Worm (Caenorhabditis elegans) whole organism, L2 larva: ENCODE data around the gene fbl-1.

Source experiments
- C34F6.9 ChIP-seq: fragments of 150-350 bp; optimal IDR thresholded peaks from 2 replicates; lab custom pipeline; 2014; ENCODE audit warnings: missing biosample characterization, missing genetic modification characterization
- F13H6.1 ChIP-seq: sonication (generic microtip); optimal IDR thresholded peaks from 2 replicates; lab custom pipeline; 2016; ENCODE audit warnings: missing genetic modification characterization, missing compliant biosample characterization
- R02D3.7 ChIP-seq: fragments of 150-350 bp; optimal IDR thresholded peaks from 2 replicates; lab custom pipeline; 2014; ENCODE audit warnings: missing biosample characterization, missing genetic modification characterization
- Y55F3AM.14 ChIP-seq: fragments of 200-800 bp; sonication (Bioruptor generic); optimal IDR thresholded peaks from 2 replicates; lab custom pipeline; 2018; ENCODE audit warnings: mild to moderate bottlenecking, missing genetic modification characterization, missing compliant biosample characterization
- ZK546.5 ChIP-seq: sonication (generic microtip); optimal IDR thresholded peaks from 2 replicates; lab custom pipeline; 2017; ENCODE audit warnings: missing biosample characterization, missing genetic modification characterization
- alr-1 ChIP-seq: fragments of 150-350 bp; optimal IDR thresholded peaks from 2 replicates; lab custom pipeline; 2014; ENCODE audit warnings: missing biosample characterization, missing genetic modification characterization
- aly-2 ChIP-seq: fragments of 150-350 bp; optimal IDR thresholded peaks from 2 replicates; lab custom pipeline; 2014; ENCODE audit warnings: missing biosample characterization, missing genetic modification characterization
- ama-1 ChIP-seq: fragments of 150-350 bp; optimal IDR thresholded peaks from 2 replicates; lab custom pipeline; 2018; ENCODE audit warnings: inconsistent platforms
- blmp-1 ChIP-seq: sonication (generic microtip); optimal IDR thresholded peaks from 2 replicates; lab custom pipeline; 2017; ENCODE audit warnings: missing genetic modification characterization, mild to moderate bottlenecking, missing compliant biosample characterization, antibody characterized with exemption, moderate library complexity; ENCODE audit not compliant: insufficient read depth
- ceh-16 ChIP-seq: fragments of 150-350 bp; optimal IDR thresholded peaks from 2 replicates; lab custom pipeline; 2014; ENCODE audit warnings: missing biosample characterization, missing genetic modification characterization
- ceh-82 ChIP-seq: fragments of 150-350 bp; optimal IDR thresholded peaks from 2 replicates; lab custom pipeline; 2014; ENCODE audit warnings: missing biosample characterization, missing genetic modification characterization
- crh-2 ChIP-seq: sonication (generic microtip); optimal IDR thresholded peaks from 2 replicates; lab custom pipeline; 2017; ENCODE audit warnings: missing biosample characterization, missing genetic modification characterization
- dmd-4 ChIP-seq: sonication (generic microtip); optimal IDR thresholded peaks from 2 replicates; lab custom pipeline; 2017; ENCODE audit warnings: missing biosample characterization, missing genetic modification characterization
- egl-27 ChIP-seq: sonication (generic microtip); optimal IDR thresholded peaks from 3 replicates; lab custom pipeline; 2017; ENCODE audit warnings: missing biosample characterization, missing genetic modification reagents, missing genetic modification characterization
- elt-1 ChIP-seq: fragments of 150-350 bp; optimal IDR thresholded peaks from 2 replicates; lab custom pipeline; 2014; ENCODE audit warnings: missing biosample characterization, missing genetic modification characterization
- elt-3 ChIP-seq: sonication (generic microtip); optimal IDR thresholded peaks from 2 replicates; lab custom pipeline; 2017; ENCODE audit warnings: missing biosample characterization, missing genetic modification characterization
- fos-1 ChIP-seq: fragments of 150-350 bp; optimal IDR thresholded peaks from 2 replicates; lab custom pipeline; 2014; ENCODE audit warnings: missing biosample characterization, missing genetic modification characterization
- gmeb-1 ChIP-seq: fragments of 150-350 bp; optimal IDR thresholded peaks from 2 replicates; lab custom pipeline; 2014; ENCODE audit warnings: missing biosample characterization, missing genetic modification characterization
- lin-11 ChIP-seq: fragments of 150-350 bp; sonication (generic microtip); optimal IDR thresholded peaks from 2 replicates; lab custom pipeline; 2014; ENCODE audit warnings: missing biosample characterization, missing genetic modification characterization, inconsistent platforms, mixed read lengths
- lin-13 ChIP-seq: fragments of 150-350 bp; optimal IDR thresholded peaks from 2 replicates; lab custom pipeline; 2014; ENCODE audit warnings: missing biosample characterization, missing genetic modification reagents, missing genetic modification characterization
- lin-39 ChIP-seq: fragments of 150-350 bp; optimal IDR thresholded peaks from 2 replicates; lab custom pipeline; 2014; ENCODE audit warnings: missing biosample characterization, missing genetic modification reagents, missing genetic modification characterization
- lsy-2 ChIP-seq, 2 experiments: fragments of 150-350 bp in 1 of 2; sonication (generic microtip) in 1 of 2; optimal IDR thresholded peaks; 2 replicates each; lab custom pipeline; 2014 to 2017; ENCODE audit warnings: missing biosample characterization in 2 of 2, missing genetic modification characterization in 2 of 2
- mab-5 ChIP-seq: fragments of 150-350 bp; optimal IDR thresholded peaks from 2 replicates; lab custom pipeline; 2014; ENCODE audit warnings: missing biosample characterization, missing genetic modification characterization
- mbf-1 ChIP-seq: sonication (generic microtip); optimal IDR thresholded peaks from 2 replicates; lab custom pipeline; 2017; ENCODE audit warnings: missing biosample characterization, missing genetic modification characterization
- mdl-1 ChIP-seq, 2 experiments: fragments of 150-350 bp in 1 of 2; sonication (generic microtip) in 1 of 2; optimal IDR thresholded peaks; 2 replicates each; lab custom pipeline; 2017; ENCODE audit warnings: missing biosample characterization in 2 of 2, missing genetic modification characterization in 2 of 2
- nhr-10 ChIP-seq: sonication (generic microtip); optimal IDR thresholded peaks from 2 replicates; lab custom pipeline; 2017; ENCODE audit warnings: missing biosample characterization, missing genetic modification characterization
- nhr-11 ChIP-seq: fragments of 150-350 bp; optimal IDR thresholded peaks from 2 replicates; lab custom pipeline; 2014; ENCODE audit warnings: missing biosample characterization, missing genetic modification characterization
- nhr-12 ChIP-seq: fragments of 150-350 bp; optimal IDR thresholded peaks from 2 replicates; lab custom pipeline; 2014; ENCODE audit warnings: missing biosample characterization, missing genetic modification characterization
- nhr-129 ChIP-seq: fragments of 150-350 bp; optimal IDR thresholded peaks from 2 replicates; lab custom pipeline; 2014; ENCODE audit warnings: missing biosample characterization, missing genetic modification characterization
- nhr-21 ChIP-seq: fragments of 150-350 bp; optimal IDR thresholded peaks from 2 replicates; lab custom pipeline; 2014; ENCODE audit warnings: missing biosample characterization, missing genetic modification characterization
- nhr-23 ChIP-seq: fragments of 150-350 bp; optimal IDR thresholded peaks from 2 replicates; lab custom pipeline; 2014; ENCODE audit warnings: missing biosample characterization, missing genetic modification reagents, missing genetic modification characterization
- nhr-237 ChIP-seq: fragments of 150-350 bp; optimal IDR thresholded peaks from 2 replicates; lab custom pipeline; 2014; ENCODE audit warnings: missing biosample characterization, missing genetic modification characterization
- nhr-25 ChIP-seq: fragments of 150-350 bp; sonication (generic microtip); optimal IDR thresholded peaks from 3 replicates; lab custom pipeline; 2014; ENCODE audit warnings: missing biosample characterization, missing genetic modification characterization
- nhr-6 ChIP-seq: fragments of 150-350 bp; optimal IDR thresholded peaks from 2 replicates; lab custom pipeline; 2014; ENCODE audit warnings: missing biosample characterization, missing genetic modification characterization
- nhr-77 ChIP-seq: fragments of 150-350 bp; optimal IDR thresholded peaks from 2 replicates; lab custom pipeline; 2014; ENCODE audit warnings: missing biosample characterization, missing genetic modification characterization
- peb-1 ChIP-seq: fragments of 150-350 bp; optimal IDR thresholded peaks from 2 replicates; lab custom pipeline; 2014; ENCODE audit warnings: missing biosample characterization, missing genetic modification characterization
- sem-4 ChIP-seq: fragments of 150-350 bp; optimal IDR thresholded peaks from 2 replicates; lab custom pipeline; 2014; ENCODE audit warnings: missing biosample characterization, missing genetic modification reagents, missing genetic modification characterization
- skn-1 ChIP-seq: sonication (generic microtip); optimal IDR thresholded peaks from 2 replicates; lab custom pipeline; 2017; ENCODE audit warnings: missing biosample characterization, missing genetic modification characterization
- sma-3 ChIP-seq: sonication (generic microtip); optimal IDR thresholded peaks from 2 replicates; lab custom pipeline; 2016; ENCODE audit warnings: missing genetic modification reagents, missing genetic modification characterization, missing compliant biosample characterization
- sma-9 ChIP-seq, 2 experiments: fragments of 150-350 bp in 1 of 2; sonication (generic microtip) in 1 of 2; optimal IDR thresholded peaks; 2 replicates each; lab custom pipeline; 2014 to 2016; ENCODE audit warnings: missing genetic modification characterization in 2 of 2, mild to moderate bottlenecking in 1 of 2, missing biosample characterization in 1 of 2, missing compliant biosample characterization in 1 of 2, missing genetic modification reagents in 1 of 2, moderate library complexity in 1 of 2
- snpc-4 ChIP-seq: fragments of 150-350 bp; optimal IDR thresholded peaks from 2 replicates; lab custom pipeline; 2014; ENCODE audit warnings: missing biosample characterization, missing genetic modification characterization
- unc-39 ChIP-seq: fragments of 150-350 bp; optimal IDR thresholded peaks from 2 replicates; lab custom pipeline; 2014; ENCODE audit warnings: missing biosample characterization, missing genetic modification characterization
- unc-55 ChIP-seq: fragments of 150-350 bp; sonication (generic microtip); optimal IDR thresholded peaks from 3 replicates; lab custom pipeline; 2014; ENCODE audit warnings: missing biosample characterization, missing genetic modification reagents, missing genetic modification characterization
- unc-62 ChIP-seq: fragments of 150-350 bp; optimal IDR thresholded peaks from 2 replicates; lab custom pipeline; 2014; ENCODE audit warnings: missing biosample characterization, missing genetic modification reagents, missing genetic modification characterization
- zag-1 ChIP-seq: fragments of 150-350 bp; optimal IDR thresholded peaks from 2 replicates; lab custom pipeline; 2014; ENCODE audit warnings: missing biosample characterization, missing genetic modification characterization
- ztf-1 ChIP-seq: fragments of 200-800 bp; sonication (Bioruptor generic); conservative IDR thresholded peaks from 2 replicates; pipeline ENCODE4 v1.3.6; 2022; ENCODE audit warnings: missing genetic modification characterization, missing compliant biosample characterization
- ztf-11 ChIP-seq: sonication (generic microtip); optimal IDR thresholded peaks from 2 replicates; lab custom pipeline; 2017; ENCODE audit warnings: missing biosample characterization, missing genetic modification characterization
- ztf-4 ChIP-seq: fragments of 150-350 bp; optimal IDR thresholded peaks from 2 replicates; lab custom pipeline; 2014; ENCODE audit warnings: missing biosample characterization, missing genetic modification characterization

Gene fbl-1

DNA sequence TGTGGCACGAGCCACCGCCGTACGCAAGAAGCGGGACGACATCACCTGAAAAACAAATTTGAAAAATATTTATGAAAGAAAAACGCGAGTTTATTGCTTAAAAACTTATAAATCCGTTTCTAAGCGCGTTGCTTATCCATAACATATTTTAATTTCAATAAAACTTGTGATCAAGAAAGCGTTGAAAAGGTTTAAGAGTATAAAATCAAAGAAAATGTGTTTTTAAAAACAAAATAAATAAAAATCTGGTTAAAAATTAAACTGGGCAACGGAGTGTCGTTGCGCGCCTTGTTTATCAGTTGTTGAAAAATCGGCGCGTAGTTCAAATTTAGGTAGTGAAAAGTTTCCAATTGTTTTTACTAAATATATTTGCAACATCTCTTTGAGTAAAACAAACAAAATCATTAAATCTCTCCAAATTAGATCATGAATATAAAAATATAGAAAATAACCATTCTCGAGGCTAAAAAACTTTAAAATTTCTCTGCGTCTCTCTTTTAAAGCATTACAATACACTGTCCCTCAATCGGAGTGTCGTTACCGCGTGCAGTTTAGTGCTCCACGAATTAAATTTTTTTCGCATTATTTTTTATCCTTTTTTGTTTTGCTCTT, 15.7 kb upstream of the fbl-1 start, which contains the start of gene ndua-5 (continued):
- TF ChIP-seq elt-1 (no peak), ceh-16 (no peak), nhr-77 (tag; lab: Kevin White, UChicago) (no peak), unc-39 (tag; lab: Kevin White, UChicago) (no peak), ztf-11 (no peak), aly-2 (no peak), ztf-1 (GFP tag; lab: Robert Waterston, UW) (no peak)
- TF ChIP-seq, all 48 proteins: peak for 11

- no peak for TF ChIP-seq ztf-4
- TF ChIP-seq skn-1 (tag; lab: Kevin White, UChicago) = no peak
- TF ChIP-seq nhr-23 (tag; lab: Kevin White, UChicago) = no peak
- no peak for TF ChIP-seq unc-39 (tag; lab: Kevin White, UChicago)
- no peak for TF ChIP-seq nhr-237 (tag; lab: Kevin White, UChicago)
- no peak for TF ChIP-seq nhr-21 (tag; lab: Kevin White, UChicago)
- TF ChIP-seq sma-9 (GFP tag; optimal IDR thresholded peaks at IDR 0.05; lab: Kevin White, UChicago) = peak; percentile 69
- no peak for TF ChIP-seq sma-9 (tag; optimal IDR thresholded peaks at IDR 0.05; lab: Kevin White, UChicago)
- no peak for TF ChIP-seq zag-1 (tag; lab: Kevin White, UChicago)
- TF ChIP-seq unc-55 (GFP tag; lab: Kevin White, UChicago) = no peak
- peak; percentile 82 for TF ChIP-seq blmp-1 (tag; lab: Kevin White, UChicago)
- no peak for TF ChIP-seq ama-1 (lab: Kevin White, UChicago)
- no peak for TF ChIP-seq unc-62
- no peak for TF ChIP-seq nhr-10
- peak; percentile 28 for TF ChIP-seq lin-13
- no peak for TF ChIP-seq nhr-12 (tag; lab: Kevin White, UChicago)
- peak in 1 of 2 experiments; percentile 16 for TF ChIP-seq lsy-2 (tag; optimal IDR thresholded peaks at IDR 0.05; lab: Kevin White, UChicago)
- TF ChIP-seq sem-4 = no peak
- no peak for TF ChIP-seq ceh-16
- TF ChIP-seq nhr-77 (tag; lab: Kevin White, UChicago) = no peak
- no peak for TF ChIP-seq R02D3.7 (tag; lab: Kevin White, UChicago)
- TF ChIP-seq nhr-11 = no peak
- TF ChIP-seq lin-11 (tag; lab: Kevin White, UChicago) = no peak
- TF ChIP-seq F13H6.1 (tag; lab: Kevin White, UChicago) = peak; percentile 42
- TF ChIP-seq elt-3 (tag; lab: Kevin White, UChicago) = no peak
- no peak for TF ChIP-seq aly-2
- TF ChIP-seq ZK546.5 (tag; lab: Kevin White, UChicago) = no peak
- TF ChIP-seq mab-5 (tag; lab: Kevin White, UChicago) = no peak
- no peak for TF ChIP-seq peb-1 (tag; lab: Kevin White, UChicago)
- no peak for TF ChIP-seq alr-1
- TF ChIP-seq ztf-1 (GFP tag; lab: Robert Waterston, UW) = no peak
- no peak for TF ChIP-seq mdl-1 (tag; optimal IDR thresholded peaks at IDR 0.05; lab: Kevin White, UChicago)
- peak; percentile 64 for TF ChIP-seq crh-2 (tag; lab: Kevin White, UChicago)
- peak; percentile 27 for TF ChIP-seq egl-27 (tag; lab: Kevin White, UChicago)
- no peak for TF ChIP-seq Y55F3AM.14 (GFP tag; lab: Kevin White, UChicago)
- peak; percentile 12 for TF ChIP-seq nhr-6
- TF ChIP-seq C34F6.9 (tag; lab: Kevin White, UChicago) = no peak
- peak; percentile 30 for TF ChIP-seq nhr-129 (tag; lab: Kevin White, UChicago)
- TF ChIP-seq dmd-4 (tag; lab: Kevin White, UChicago) = no peak
- TF ChIP-seq lin-39 (tag; lab: Kevin White, UChicago) = no peak
- peak; percentile 80 for TF ChIP-seq fos-1 (tag; lab: Kevin White, UChicago)
- TF ChIP-seq sma-3 = peak; percentile 61
- no peak for TF ChIP-seq snpc-4
- TF ChIP-seq ztf-11 = no peak
- no peak for TF ChIP-seq ceh-82 (tag; lab: Kevin White, UChicago)
- TF ChIP-seq nhr-25 = peak; percentile 34
- peak; percentile 57 for TF ChIP-seq gmeb-1 (tag; lab: Kevin White, UChicago)
- TF ChIP-seq mbf-1 = no peak
- no peak for TF ChIP-seq elt-1
Observed at ce11 chrIV:9525682-9526416, 14.8 kb upstream of the fbl-1 start, which contains the start of gene elo-1. Gene elo-1, plus strand, starts transcription at chrIV:9526366.
